Fruit fly (Drosophila melanogaster) whole organism: ENCODE results near the gene CG2701.

Experiments
- CG8478 ChIP-seq: fragments of >200 bp; optimal IDR thresholded peaks from 2 replicates; lab custom pipeline; 2018; ENCODE audit warnings: inconsistent platforms
- Dll ChIP-seq: fragments of >200 bp; optimal IDR thresholded peaks from 2 replicates; lab custom pipeline; 2017
- EcR ChIP-seq, 2 experiments: fragments of >200 bp; optimal IDR thresholded peaks; 2 replicates each; lab custom pipeline; 2017; ENCODE audit warnings: missing biosample characterization in 2 of 2, missing genetic modification characterization in 2 of 2, missing genetic modification reagents in 2 of 2
- pan ChIP-seq: fragments of >200 bp; optimal IDR thresholded peaks from 2 replicates; lab custom pipeline; 2017
- usp ChIP-seq: fragments of >200 bp; optimal IDR thresholded peaks from 2 replicates; lab custom pipeline; 2017; ENCODE audit warnings: missing biosample characterization, missing genetic modification characterization, mixed read lengths

dm6 chrX:2686930-2687329 is 33.2 kb downstream of the CG2701 start:
- TF ChIP-seq CG8478 (lab: Kevin White, UChicago) (no peak), usp (GFP tag; lab: Kevin White, UChicago) (no peak), Dll (lab: Kevin White, UChicago) (no peak), EcR (GFP tag; optimal IDR thresholded peaks at IDR 0.05; lab: Kevin White, UChicago) (no peak), pan (lab: Kevin White, UChicago) (no peak)
